Fruit fly (Drosophila melanogaster): Measurements from ENCODE around the gene CG32641.
A peak's percentile ranks its signal among the peaks of the same experiment; 100 is the strongest.

CG32641 gene

dm6 chrX:13136939-13137697 lies 47.2 kb upstream of the CG32641 start (continued):
- no peak for TF ChIP-seq pan (optimal IDR thresholded peaks at IDR 0.05)
- TF ChIP-seq pan (GFP tag; optimal IDR thresholded peaks at IDR 0.05 in 1 of 2, IDR thresholded peaks at IDR 0.05 in 1 of 2): peak in 1 of 2 experiments; percentile 81
- no peak for TF ChIP-seq NfI (GFP tag; optimal IDR thresholded peaks at IDR 0.05)
- TF ChIP-seq CG13296 (GFP tag; optimal IDR thresholded peaks at IDR 0.05): no peak
- no peak for TF ChIP-seq CG10543 (GFP tag; optimal IDR thresholded peaks at IDR 0.05)
- no peak for TF ChIP-seq CG7745 (tag; optimal IDR thresholded peaks at IDR 0.05)
- peak; percentile 71 for TF ChIP-seq ranshi (GFP tag; IDR thresholded peaks at IDR 0.05)
- TF ChIP-seq CG12942 (GFP tag; optimal IDR thresholded peaks at IDR 0.05): no peak
- TF ChIP-seq zen (tag; optimal IDR thresholded peaks at IDR 0.05): no peak
- peak; percentile 11 for TF ChIP-seq Meics (GFP tag; optimal IDR thresholded peaks at IDR 0.05)
- TF ChIP-seq CG18599 (GFP tag; optimal IDR thresholded peaks at IDR 0.05): peak; percentile 34
- TF ChIP-seq ems (GFP tag; optimal IDR thresholded peaks at IDR 0.05): peak; percentile 34
- TF ChIP-seq CG18764 (GFP tag; optimal IDR thresholded peaks at IDR 0.05): no peak
- no peak for TF ChIP-seq NC2β (GFP tag; optimal IDR thresholded peaks at IDR 0.05)
- TF ChIP-seq Hr51 (GFP tag; optimal IDR thresholded peaks at IDR 0.05): peak in 1 of 2 experiments; percentile 60
- TF ChIP-seq HLH54F (GFP tag; optimal IDR thresholded peaks at IDR 0.05): no peak
- peak; percentile 45 for TF ChIP-seq H2.0 (GFP tag; IDR thresholded peaks at IDR 0.05)
- TF ChIP-seq bowl (GFP tag; IDR thresholded peaks at IDR 0.05): peak; percentile 76
- peak; percentile 10 for TF ChIP-seq org-1 (GFP tag; optimal IDR thresholded peaks at IDR 0.05)
- 0 out of 2 replicates have a peak, but pooled peaks have one; percentile 53 for TF ChIP-seq CG32767 (GFP tag; IDR thresholded peaks at IDR 0.05)
- TF ChIP-seq CG2120 (GFP tag; optimal IDR thresholded peaks at IDR 0.05): no peak
- no peak for TF ChIP-seq klu (GFP tag; IDR thresholded peaks at IDR 0.05)
- no peak for TF ChIP-seq CG10274 (GFP tag; optimal IDR thresholded peaks at IDR 0.05)
- no peak for TF ChIP-seq Dll (GFP tag; IDR thresholded peaks at IDR 0.05; ENCODE audit: partially characterized antibody)
- TF ChIP-seq sr (GFP tag; IDR thresholded peaks at IDR 0.05): 0 out of 3 replicates have a peak, but pooled peaks have one; percentile 42
- TF ChIP-seq CG1602 (GFP tag; optimal IDR thresholded peaks at IDR 0.05): no peak
- TF ChIP-seq CG12299 (tag; optimal IDR thresholded peaks at IDR 0.05): no peak
- TF ChIP-seq CG6791 (GFP tag; IDR thresholded peaks at IDR 0.05; ENCODE audit: partially characterized antibody): no peak
- peak; percentile 27 for TF ChIP-seq CG2875 (GFP tag; optimal IDR thresholded peaks at IDR 0.05)
- TF ChIP-seq Fer1 (GFP tag; optimal IDR thresholded peaks at IDR 0.05): peak; percentile 22
- TF ChIP-seq Antp (GFP tag; optimal IDR thresholded peaks at IDR 0.05): no peak
- peak; percentile 76 for TF ChIP-seq CG10366 (GFP tag; IDR thresholded peaks at IDR 0.05)
- TF ChIP-seq CG11398 (GFP tag; optimal IDR thresholded peaks at IDR 0.05): no peak
- peak; percentile 54; the same call in 1 of the 3 replicates for TF ChIP-seq CG11093 (GFP tag; IDR thresholded peaks at IDR 0.05)
- TF ChIP-seq Spps (tag; optimal IDR thresholded peaks at IDR 0.05): no peak
- TF ChIP-seq Atf3 (GFP tag; optimal IDR thresholded peaks at IDR 0.05): no peak
- TF ChIP-seq ssp (GFP tag; IDR thresholded peaks at IDR 0.05): peak; percentile 69
- no peak for TF ChIP-seq Tbp (GFP tag; optimal IDR thresholded peaks at IDR 0.05)
- TF ChIP-seq twi (tag; optimal IDR thresholded peaks at IDR 0.05): no peak
- TF ChIP-seq CG5245 (GFP tag; optimal IDR thresholded peaks at IDR 0.05): no peak
- TF ChIP-seq CG33213 (GFP tag; optimal IDR thresholded peaks at IDR 0.05): no peak
- no peak for TF ChIP-seq tap (tag; optimal IDR thresholded peaks at IDR 0.05)
- TF ChIP-seq Lpt (GFP tag; optimal IDR thresholded peaks at IDR 0.05): no peak
- TF ChIP-seq crp (GFP tag; optimal IDR thresholded peaks at IDR 0.05): no peak
- no peak for TF ChIP-seq Dp (GFP tag; optimal IDR thresholded peaks at IDR 0.05)
- TF ChIP-seq Optix (GFP tag; IDR thresholded peaks at IDR 0.05): peak; percentile 82
- TF ChIP-seq gem (tag; optimal IDR thresholded peaks at IDR 0.05): peak; percentile 60
- TF ChIP-seq ttk (GFP tag; IDR thresholded peaks at IDR 0.05): peak; percentile 66; the same call in 1 of the 2 replicates
- TF ChIP-seq CG1529 (GFP tag; optimal IDR thresholded peaks at IDR 0.05): peak; percentile 16
- TF ChIP-seq YL-1 (GFP tag; optimal IDR thresholded peaks at IDR 0.05): no peak

All from whole organism, embryonic.